Worm (Caenorhabditis elegans): ENCODE results near the gene skr-15.

DNA sequence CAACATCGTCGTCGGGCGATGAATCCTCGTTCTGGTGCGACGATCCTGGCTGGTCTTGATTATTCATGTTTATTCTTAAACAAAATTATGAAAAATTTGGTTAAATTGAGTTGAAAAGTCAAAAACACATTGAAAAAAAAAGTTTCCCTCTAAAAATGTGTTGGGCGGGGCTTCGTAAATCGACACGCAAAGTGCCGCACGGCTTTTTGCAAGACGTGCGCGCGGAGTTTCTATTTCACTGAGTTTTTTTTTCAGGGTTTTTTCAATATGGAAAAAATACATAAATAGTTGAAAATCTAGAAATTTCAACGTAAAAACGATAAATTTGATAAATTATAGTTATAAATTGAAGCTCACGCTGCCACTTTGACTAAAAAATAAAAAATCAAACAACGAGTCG lies 15.9 kb upstream of the skr-15 start, which contains the start of gene F54D10.5:
- TF ChIP-seq ama-1 (optimal IDR thresholded peaks at IDR 0.05) (no peak), nhr-12 (tag; optimal IDR thresholded peaks at IDR 0.05) (no peak)
